Worm (Caenorhabditis elegans): Measurements from ENCODE around the gene pgm-1.

DNA sequence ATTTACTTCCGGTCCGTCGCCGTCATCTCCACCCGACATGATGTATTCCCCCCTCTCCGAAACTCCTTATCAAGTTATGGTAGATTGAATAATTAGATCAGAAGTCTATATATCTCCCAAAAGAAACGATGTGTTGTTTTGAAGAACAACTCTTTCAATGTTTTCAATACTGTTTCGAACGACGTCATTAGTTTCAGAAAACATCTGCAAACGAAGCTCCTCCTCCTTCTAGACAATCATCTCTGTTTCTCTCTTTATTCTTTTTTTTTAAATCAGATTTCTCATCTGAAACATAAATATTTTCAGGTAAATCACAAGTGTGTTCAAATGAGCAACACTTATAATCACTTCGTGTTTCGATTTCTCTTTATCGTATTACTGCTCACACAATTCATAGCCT lies 39.4 kb upstream of the pgm-1 start, which contains the start of gene T23B7.3:
- TF ChIP-seq flt-1 (GFP tag; IDR thresholded peaks at IDR 0.05): no peak
- TF ChIP-seq cog-1 (tag; optimal IDR thresholded peaks at IDR 0.05): no peak
- no peak for TF ChIP-seq med-1 (GFP tag; optimal IDR thresholded peaks at IDR 0.05; ENCODE audit: insufficient read depth)
- no peak for TF ChIP-seq ref-1 (GFP tag; conservative IDR thresholded peaks at IDR 0.05)
- no peak for TF ChIP-seq klf-2 (GFP tag; conservative IDR thresholded peaks at IDR 0.05)
- TF ChIP-seq T22C8.4 (GFP tag; IDR thresholded peaks at IDR 0.05): no peak
- no peak for TF ChIP-seq tab-1 (GFP tag; IDR thresholded peaks at IDR 0.05)
- no peak for TF ChIP-seq ztf-23 (GFP tag; IDR thresholded peaks at IDR 0.05)
- no peak for TF ChIP-seq ztf-29 (GFP tag; IDR thresholded peaks at IDR 0.05)

Data from whole organism, midembryonic.